Fruit fly (Drosophila melanogaster) whole organism, embryonic: ENCODE data around the gene RpL5.

Experiments used
- Asciz ChIP-seq: fragments of 200-800 bp; sonication (Bioruptor generic); optimal IDR thresholded peaks from 2 replicates; lab custom pipeline; 2017; ENCODE audit warnings: missing biosample characterization, mild to moderate bottlenecking, missing genetic modification characterization, missing genetic modification reagents
- Blimp-1 ChIP-seq: fragments of 200-800 bp; sonication (Bioruptor generic); optimal IDR thresholded peaks from 3 replicates; lab custom pipeline; 2018; ENCODE audit warnings: missing biosample characterization, missing genetic modification characterization, mild to moderate bottlenecking, moderate library complexity, missing genetic modification reagents
- CG1024 ChIP-seq: fragments of 200-800 bp; sonication (Bioruptor generic); IDR thresholded peaks from 2 replicates; pipeline ENCODE4 v1.3.6; 2022; ENCODE audit warnings: missing biosample characterization, missing genetic modification characterization
- CG10979 ChIP-seq: fragments of 200-800 bp; sonication (Bioruptor generic); optimal IDR thresholded peaks from 2 replicates; lab custom pipeline; 2018; ENCODE audit warnings: missing biosample characterization, mild to moderate bottlenecking, missing genetic modification characterization, moderate library complexity
- CG11247 ChIP-seq: fragments of 200-800 bp; sonication (Bioruptor generic); IDR thresholded peaks from 2 replicates; pipeline ENCODE4 v1.3.6; 2022; ENCODE audit warnings: missing biosample characterization, missing genetic modification characterization
- CG11695 ChIP-seq: fragments of 200-800 bp; sonication (Bioruptor generic); IDR thresholded peaks from 3 replicates; pipeline ENCODE4 v1.3.6; 2022; ENCODE audit warnings: missing biosample characterization, missing genetic modification characterization
- CG11723 ChIP-seq: fragments of 200-800 bp; sonication (Bioruptor generic); optimal IDR thresholded peaks from 2 replicates; lab custom pipeline; 2017; ENCODE audit warnings: missing biosample characterization, mild to moderate bottlenecking, missing genetic modification characterization
- CG13123 ChIP-seq: fragments of 200-800 bp; sonication (Bioruptor generic); optimal IDR thresholded peaks from 2 replicates; lab custom pipeline; 2016; ENCODE audit warnings: missing biosample characterization, missing genetic modification characterization
- CG1603 ChIP-seq: fragments of 200-800 bp; sonication (Bioruptor generic); optimal IDR thresholded peaks from 2 replicates; lab custom pipeline; 2019; ENCODE audit warnings: missing biosample characterization, mild to moderate bottlenecking, missing genetic modification characterization, moderate library complexity
- CG17361 ChIP-seq: fragments of 200-800 bp; sonication (Bioruptor generic); IDR thresholded peaks from 3 replicates; pipeline ENCODE4 v1.3.6; 2022; ENCODE audit warnings: missing biosample characterization, missing genetic modification characterization
- CG17802 ChIP-seq: fragments of 200-800 bp; sonication (Bioruptor generic); optimal IDR thresholded peaks from 2 replicates; lab custom pipeline; 2018; ENCODE audit warnings: missing biosample characterization, mild to moderate bottlenecking, missing genetic modification characterization, moderate library complexity
- CG18599 ChIP-seq: fragments of 200-800 bp; sonication (Bioruptor generic); optimal IDR thresholded peaks from 3 replicates; lab custom pipeline; 2017; ENCODE audit warnings: missing biosample characterization, missing genetic modification characterization, mild to moderate bottlenecking, moderate library complexity, missing genetic modification reagents
- CG2875 ChIP-seq: fragments of 200-800 bp; sonication (Bioruptor generic); optimal IDR thresholded peaks from 2 replicates; lab custom pipeline; 2017; ENCODE audit warnings: missing biosample characterization, mild to moderate bottlenecking, missing genetic modification characterization, missing genetic modification reagents
- CG30020 ChIP-seq: fragments of 200-800 bp; optimal IDR thresholded peaks from 2 replicates; lab custom pipeline; 2019; ENCODE audit warnings: missing biosample characterization, mild to moderate bottlenecking, missing genetic modification characterization, moderate library complexity
- CG31441 ChIP-seq: fragments of 200-800 bp; sonication (Bioruptor generic); IDR thresholded peaks from 2 replicates; pipeline ENCODE4 v1.3.6; 2022; ENCODE audit warnings: missing biosample characterization, missing genetic modification characterization
- CG33213 ChIP-seq: fragments of 200-800 bp; sonication (Bioruptor generic); optimal IDR thresholded peaks from 3 replicates; lab custom pipeline; 2016; ENCODE audit warnings: missing biosample characterization, missing genetic modification characterization
- CG3407 ChIP-seq: fragments of 200-800 bp; sonication (Bioruptor generic); optimal IDR thresholded peaks from 2 replicates; lab custom pipeline; 2018; ENCODE audit warnings: missing biosample characterization, mild to moderate bottlenecking, missing genetic modification characterization
- CG34422 ChIP-seq: fragments of 200-800 bp; sonication (Bioruptor generic); IDR thresholded peaks from 3 replicates; pipeline ENCODE4 v1.3.6; 2022; ENCODE audit warnings: missing biosample characterization, missing genetic modification characterization
- CG43689 ChIP-seq: fragments of 200-800 bp; sonication (Bioruptor generic); IDR thresholded peaks from 2 replicates; pipeline ENCODE4 v1.3.6; 2022; ENCODE audit warnings: missing biosample characterization, missing genetic modification characterization
- CG4854 ChIP-seq: fragments of 200-800 bp; sonication (Bioruptor generic); optimal IDR thresholded peaks from 2 replicates; lab custom pipeline; 2016; ENCODE audit warnings: missing biosample characterization, missing genetic modification characterization, inconsistent platforms
- CG5180 ChIP-seq: fragments of 200-800 bp; sonication (Bioruptor generic); optimal IDR thresholded peaks from 3 replicates; lab custom pipeline; 2017; ENCODE audit warnings: missing biosample characterization, missing genetic modification characterization, mild to moderate bottlenecking, moderate library complexity, missing genetic modification reagents
- CG6765 ChIP-seq: fragments of 200-800 bp; sonication (Bioruptor generic); optimal IDR thresholded peaks from 3 replicates; lab custom pipeline; 2017; ENCODE audit warnings: missing biosample characterization, mild to moderate bottlenecking, missing genetic modification characterization
- CG7987 ChIP-seq: fragments of 200-800 bp; sonication (Bioruptor generic); optimal IDR thresholded peaks from 2 replicates; lab custom pipeline; 2018; ENCODE audit warnings: missing biosample characterization, mild to moderate bottlenecking, missing genetic modification characterization, moderate library complexity
- CG8089 ChIP-seq: fragments of 200-800 bp; sonication (Bioruptor generic); optimal IDR thresholded peaks from 3 replicates; lab custom pipeline; 2016; ENCODE audit warnings: missing biosample characterization, missing genetic modification characterization
- Dfd ChIP-seq, 2 experiments: fragments of >200 bp; optimal IDR thresholded peaks; 2 replicates each; lab custom pipeline; 2017; ENCODE audit warnings: missing biosample characterization in 2 of 2, missing genetic modification characterization in 2 of 2
- MESR4 ChIP-seq: fragments of 200-800 bp; sonication (Bioruptor generic); optimal IDR thresholded peaks from 2 replicates; lab custom pipeline; 2018; ENCODE audit warnings: missing biosample characterization, mild to moderate bottlenecking, missing genetic modification characterization, moderate library complexity
- Sin3A ChIP-seq: fragments of >200 bp; optimal IDR thresholded peaks from 2 replicates; lab custom pipeline; 2018
- Six4 ChIP-seq: fragments of 200-800 bp; sonication (Bioruptor generic); optimal IDR thresholded peaks from 2 replicates; lab custom pipeline; 2016; ENCODE audit warnings: missing biosample characterization, missing genetic modification characterization
- Ssrp ChIP-seq: fragments of 200-800 bp; sonication (Bioruptor generic); optimal IDR thresholded peaks from 2 replicates; lab custom pipeline; 2018; ENCODE audit warnings: missing biosample characterization, mild to moderate bottlenecking, missing genetic modification characterization, moderate library complexity
- Trl ChIP-seq, 3 experiments: fragments of >200 bp in 2 of 3; fragments of 200-800 bp in 1 of 3; sonication (Bioruptor generic) in 1 of 3; optimal IDR thresholded peaks; 2 replicates in 1 of 3; 3 replicates in 2 of 3; lab custom pipeline; 2016 to 2017; ENCODE audit warnings: missing biosample characterization in 1 of 3, missing genetic modification characterization in 1 of 3
- Vsx1 ChIP-seq: fragments of 200-800 bp; sonication (Bioruptor generic); optimal IDR thresholded peaks from 2 replicates; lab custom pipeline; 2017; ENCODE audit warnings: missing biosample characterization, mild to moderate bottlenecking, missing genetic modification characterization, missing genetic modification reagents
- cad ChIP-seq: fragments of >200 bp; optimal IDR thresholded peaks from 2 replicates; lab custom pipeline; 2017; ENCODE audit warnings: missing biosample characterization, missing genetic modification characterization
- corto ChIP-seq: fragments of 200-800 bp; sonication (Bioruptor generic); optimal IDR thresholded peaks from 2 replicates; lab custom pipeline; 2016; ENCODE audit warnings: missing biosample characterization, mild to moderate bottlenecking, missing genetic modification characterization, moderate library complexity
- dati ChIP-seq: fragments of 200-800 bp; sonication (Bioruptor generic); IDR thresholded peaks from 2 replicates; pipeline ENCODE4 v1.3.6; 2022; ENCODE audit warnings: missing biosample characterization, missing genetic modification characterization
- disco-r ChIP-seq: fragments of 200-800 bp; sonication (Bioruptor generic); optimal IDR thresholded peaks from 2 replicates; lab custom pipeline; 2016; ENCODE audit warnings: missing biosample characterization, missing genetic modification characterization
- ftz-f1 ChIP-seq: fragments of 200-800 bp; sonication (Bioruptor generic); optimal IDR thresholded peaks from 2 replicates; lab custom pipeline; 2016; ENCODE audit warnings: missing biosample characterization, missing genetic modification characterization
- gsb ChIP-seq: fragments of 200-800 bp; sonication (Bioruptor generic); IDR thresholded peaks from 2 replicates; pipeline ENCODE4 v1.3.6; 2022; ENCODE audit warnings: missing biosample characterization, missing genetic modification characterization
- gt ChIP-seq: fragments of 200-800 bp; sonication (Bioruptor generic); IDR thresholded peaks from 2 replicates; pipeline ENCODE4 v1.3.6; 2022; ENCODE audit warnings: missing biosample characterization, missing genetic modification characterization
- ham ChIP-seq: fragments of 200-800 bp; sonication (Bioruptor generic); IDR thresholded peaks from 2 replicates; pipeline ENCODE4 v1.3.6; 2022; ENCODE audit warnings: missing biosample characterization, missing genetic modification characterization
- her ChIP-seq: fragments of 200-800 bp; sonication (Bioruptor generic); optimal IDR thresholded peaks from 2 replicates; lab custom pipeline; 2016; ENCODE audit warnings: missing biosample characterization, missing genetic modification characterization
- klu ChIP-seq: fragments of 200-800 bp; sonication (Bioruptor generic); IDR thresholded peaks from 2 replicates; pipeline ENCODE4 v1.3.6; 2022; ENCODE audit warnings: missing biosample characterization, missing genetic modification characterization
- lab ChIP-seq: fragments of 200-800 bp; sonication (Bioruptor generic); optimal IDR thresholded peaks from 3 replicates; lab custom pipeline; 2017; ENCODE audit warnings: missing biosample characterization, missing genetic modification characterization, mild to moderate bottlenecking, moderate library complexity, missing genetic modification reagents
- phol ChIP-seq: fragments of 200-800 bp; sonication (Bioruptor generic); optimal IDR thresholded peaks from 3 replicates; lab custom pipeline; 2018; ENCODE audit warnings: missing biosample characterization, mild to moderate bottlenecking, missing genetic modification characterization, moderate library complexity
- pzg ChIP-seq: fragments of 200-800 bp; sonication (Bioruptor generic); optimal IDR thresholded peaks from 3 replicates; lab custom pipeline; 2018; ENCODE audit warnings: missing biosample characterization, mild to moderate bottlenecking, missing genetic modification characterization, moderate library complexity
- ranshi ChIP-seq: fragments of 200-800 bp; sonication (Bioruptor generic); IDR thresholded peaks from 2 replicates; pipeline ENCODE4 v1.3.6; 2022; ENCODE audit warnings: missing biosample characterization, missing genetic modification characterization
- seq ChIP-seq: fragments of 200-800 bp; sonication (Bioruptor generic); IDR thresholded peaks from 2 replicates; pipeline ENCODE4 v1.3.6; 2022; ENCODE audit warnings: missing biosample characterization, missing genetic modification characterization
- slou ChIP-seq: fragments of 200-800 bp; sonication (Bioruptor generic); optimal IDR thresholded peaks from 3 replicates; lab custom pipeline; 2016; ENCODE audit warnings: missing biosample characterization, missing genetic modification characterization
- ssp ChIP-seq: fragments of 200-800 bp; sonication (Bioruptor generic); IDR thresholded peaks from 2 replicates; pipeline ENCODE4 v1.3.6; 2022; ENCODE audit warnings: missing biosample characterization, missing genetic modification characterization
- z ChIP-seq: fragments of 200-800 bp; sonication (Bioruptor generic); IDR thresholded peaks from 3 replicates; pipeline ENCODE4 v1.3.6; 2022; ENCODE audit warnings: missing biosample characterization, missing genetic modification characterization
- zf30C ChIP-seq: fragments of 200-800 bp; sonication (Bioruptor generic); optimal IDR thresholded peaks from 3 replicates; lab custom pipeline; 2018; ENCODE audit warnings: missing biosample characterization, mild to moderate bottlenecking, missing genetic modification characterization

RpL5 gene

DNA sequence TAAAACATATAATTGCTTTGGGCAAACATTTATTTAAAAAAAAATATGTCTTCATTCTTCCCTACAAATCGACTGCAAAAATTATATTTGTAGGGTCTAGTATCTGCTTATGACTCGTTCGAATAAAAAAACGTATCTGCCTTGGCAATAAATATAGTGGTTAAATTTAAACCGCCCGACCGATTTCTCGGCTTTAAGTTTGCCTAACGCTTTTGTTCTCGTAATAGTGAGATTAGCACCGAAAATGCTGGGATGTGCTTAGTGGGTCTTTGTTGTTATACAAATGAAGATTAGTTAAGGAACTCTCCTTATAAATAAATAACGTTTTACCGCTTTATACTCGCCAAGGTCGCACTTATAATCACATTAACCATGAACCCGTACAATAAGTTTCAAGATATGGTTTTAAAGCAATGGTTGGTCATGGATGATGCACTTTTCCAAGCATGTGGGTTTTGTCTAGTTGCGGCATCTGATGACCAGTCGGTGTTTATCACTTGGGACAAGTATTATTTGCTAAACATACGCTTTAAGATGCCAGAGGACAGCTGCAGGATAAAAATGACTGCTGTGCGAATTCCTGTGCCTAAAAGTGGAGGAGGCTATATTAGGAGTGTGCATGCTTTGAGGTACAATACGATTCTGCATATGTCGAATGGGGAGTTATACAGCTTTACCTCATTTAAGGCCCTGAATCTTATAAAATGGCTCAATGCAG lies 1.4 kb upstream of the RpL5 start (continued):
- no peak for TF ChIP-seq Asciz
- peak; percentile 42; the same call in 1 of the 3 replicates for TF ChIP-seq CG17361 (GFP tag; lab: Robert Waterston, UW)
- TF ChIP-seq corto, result no peak
- no peak for TF ChIP-seq ranshi (GFP tag; lab: Robert Waterston, UW)
- no peak for TF ChIP-seq CG10979
- TF ChIP-seq CG7987, result no peak
- TF ChIP-seq CG2875, result no peak
- TF ChIP-seq ftz-f1 (GFP tag; lab: Kevin White, UChicago), result peak; percentile 20
- TF ChIP-seq lab (GFP tag; lab: Kevin White, UChicago), result no peak
- TF ChIP-seq Vsx1 (GFP tag; lab: Kevin White, UChicago), result no peak
- no peak for TF ChIP-seq Blimp-1 (GFP tag; lab: Kevin White, UChicago)
- no peak for TF ChIP-seq zf30C (GFP tag; lab: Kevin White, UChicago)
- TF ChIP-seq dati (GFP tag; lab: Robert Waterston, UW), result no peak
- no peak for TF ChIP-seq gt
- no peak for TF ChIP-seq disco-r (GFP tag; lab: Kevin White, UChicago)
- no peak for TF ChIP-seq CG3407
- TF ChIP-seq CG8089 (GFP tag; lab: Kevin White, UChicago), result peak; percentile 74
- no peak for TF ChIP-seq Ssrp (tag; lab: Kevin White, UChicago)
- TF ChIP-seq slou, result no peak
- TF ChIP-seq CG11247 (GFP tag; lab: Robert Waterston, UW), result no peak
- no peak for TF ChIP-seq CG13123 (GFP tag; lab: Kevin White, UChicago)
- TF ChIP-seq pzg (GFP tag; lab: Kevin White, UChicago), result peak; percentile 32
- peak; percentile 97 for TF ChIP-seq ssp
- TF ChIP-seq Dfd (GFP tag; optimal IDR thresholded peaks at IDR 0.05; lab: Kevin White, UChicago), result peak in 1 of 2 experiments; percentile 30
- no peak for TF ChIP-seq Sin3A (lab: Kevin White, UChicago)
- no peak for TF ChIP-seq CG4854 (GFP tag; lab: Kevin White, UChicago)
- TF ChIP-seq CG1603 (tag; lab: Kevin White, UChicago), result peak; percentile 99
- TF ChIP-seq z, result no peak
- TF ChIP-seq seq (GFP tag; lab: Robert Waterston, UW), result no peak
- TF ChIP-seq Trl (optimal IDR thresholded peaks at IDR 0.05; lab: Kevin White, UChicago), result no peak
- TF ChIP-seq Trl (GFP tag; optimal IDR thresholded peaks at IDR 0.05; lab: Kevin White, UChicago), result no peak
- TF ChIP-seq Six4 (GFP tag; lab: Kevin White, UChicago), result no peak
- no peak for TF ChIP-seq ham (GFP tag; lab: Robert Waterston, UW)
- no peak for TF ChIP-seq CG34422
- TF ChIP-seq CG1024 (GFP tag; lab: Robert Waterston, UW), result peak; percentile 98
- no peak for TF ChIP-seq CG33213
- TF ChIP-seq CG18599 (GFP tag; lab: Kevin White, UChicago), result no peak
- TF ChIP-seq CG5180 (GFP tag; lab: Kevin White, UChicago), result no peak
- TF ChIP-seq CG30020, result peak; percentile 98
- TF ChIP-seq her (GFP tag; lab: Kevin White, UChicago), result no peak
- no peak for TF ChIP-seq cad (GFP tag; lab: Kevin White, UChicago)
- TF ChIP-seq CG43689 (GFP tag; lab: Robert Waterston, UW), result no peak
- TF ChIP-seq klu, result no peak
- no peak for TF ChIP-seq CG11695 (GFP tag; lab: Robert Waterston, UW)
- peak; percentile 96 for TF ChIP-seq CG17802 (tag; lab: Kevin White, UChicago)
- no peak for TF ChIP-seq CG31441
- TF ChIP-seq gsb, result no peak
- no peak for TF ChIP-seq CG6765 (GFP tag; lab: Kevin White, UChicago)
- peak; percentile 76 for TF ChIP-seq MESR4 (GFP tag; lab: Kevin White, UChicago)
- peak; percentile 89 for TF ChIP-seq CG11723
- peak; percentile 30 for TF ChIP-seq phol (tag; lab: Kevin White, UChicago)
